Fruit fly (Drosophila melanogaster) whole organism, embryonic: ENCODE measurements around the gene CG1575.

Source experiments
- Atf6 ChIP-seq: fragments of 200-800 bp; sonication (Bioruptor generic); IDR thresholded peaks from 2 replicates; pipeline ENCODE4 v1.3.6; 2022; ENCODE audit warnings: missing biosample characterization, missing genetic modification characterization
- BEAF-32 ChIP-seq: fragments of 200-800 bp; sonication (Bioruptor generic); optimal IDR thresholded peaks from 3 replicates; lab custom pipeline; 2017; ENCODE audit warnings: missing biosample characterization, missing genetic modification characterization, mild to moderate bottlenecking, moderate library complexity, missing genetic modification reagents
- CG10267 ChIP-seq: fragments of 200-800 bp; sonication (Bioruptor generic); optimal IDR thresholded peaks from 2 replicates; lab custom pipeline; 2018; ENCODE audit warnings: missing biosample characterization, mild to moderate bottlenecking, missing genetic modification characterization, moderate library complexity
- CG10321 ChIP-seq: fragments of 200-800 bp; sonication (Bioruptor generic); IDR thresholded peaks from 2 replicates; pipeline ENCODE4 v1.3.6; 2022; ENCODE audit warnings: missing biosample characterization, missing genetic modification characterization
- CG11093 ChIP-seq: fragments of 200-800 bp; sonication (Bioruptor generic); IDR thresholded peaks from 3 replicates; pipeline ENCODE4 v1.3.6; 2022; ENCODE audit warnings: missing biosample characterization, missing genetic modification characterization
- CG11398 ChIP-seq: fragments of 200-800 bp; sonication (Bioruptor generic); optimal IDR thresholded peaks from 2 replicates; lab custom pipeline; 2016; ENCODE audit warnings: missing biosample characterization, missing genetic modification characterization
- CG12104 ChIP-seq: fragments of 200-800 bp; sonication (Bioruptor generic); optimal IDR thresholded peaks from 3 replicates; lab custom pipeline; 2016; ENCODE audit warnings: missing biosample characterization, missing genetic modification characterization
- CG12299 ChIP-seq: fragments of 200-800 bp; sonication (Bioruptor generic); optimal IDR thresholded peaks from 2 replicates; lab custom pipeline; 2018; ENCODE audit warnings: missing biosample characterization, mild to moderate bottlenecking, missing genetic modification characterization
- CG13287 ChIP-seq: fragments of 200-800 bp; sonication (Bioruptor generic); IDR thresholded peaks from 2 replicates; pipeline ENCODE4 v1.3.6; 2022; ENCODE audit warnings: missing biosample characterization, missing genetic modification characterization; ENCODE audit not compliant: partially characterized antibody
- CG15601 ChIP-seq: fragments of 200-800 bp; sonication (Bioruptor generic); optimal IDR thresholded peaks from 3 replicates; lab custom pipeline; 2019; ENCODE audit warnings: missing biosample characterization, mild to moderate bottlenecking, missing genetic modification characterization, moderate library complexity
- CG17359 ChIP-seq: fragments of 200-800 bp; sonication (Bioruptor generic); optimal IDR thresholded peaks from 3 replicates; lab custom pipeline; 2018; ENCODE audit warnings: missing biosample characterization, mild to moderate bottlenecking, missing genetic modification characterization, moderate library complexity
- CG17829 ChIP-seq: fragments of 200-800 bp; optimal IDR thresholded peaks from 2 replicates; lab custom pipeline; 2019; ENCODE audit warnings: missing biosample characterization, mild to moderate bottlenecking, missing genetic modification characterization, moderate library complexity
- CG32772 ChIP-seq: fragments of 200-800 bp; sonication (Bioruptor generic); IDR thresholded peaks from 2 replicates; pipeline ENCODE4 v1.3.6; 2022; ENCODE audit warnings: missing biosample characterization, missing genetic modification characterization
- CG34224 ChIP-seq: fragments of 200-800 bp; sonication (Bioruptor generic); IDR thresholded peaks from 3 replicates; pipeline ENCODE4 v1.3.6; 2022; ENCODE audit warnings: missing biosample characterization, missing genetic modification characterization; ENCODE audit not compliant: partially characterized antibody
- CG4617 ChIP-seq: fragments of 200-800 bp; sonication (Bioruptor generic); optimal IDR thresholded peaks from 3 replicates; lab custom pipeline; 2016; ENCODE audit warnings: missing biosample characterization, missing genetic modification characterization, borderline replicate concordance
- CG6254 ChIP-seq: fragments of 200-800 bp; sonication (Bioruptor generic); optimal IDR thresholded peaks from 3 replicates; lab custom pipeline; 2017; ENCODE audit warnings: mild to moderate bottlenecking, missing biosample characterization, missing genetic modification reagents, missing genetic modification characterization
- CG7271 ChIP-seq: fragments of 200-800 bp; sonication (Bioruptor generic); optimal IDR thresholded peaks from 2 replicates; lab custom pipeline; 2018; ENCODE audit warnings: missing biosample characterization, mild to moderate bottlenecking, missing genetic modification characterization, moderate library complexity
- CG8359 ChIP-seq: fragments of 200-800 bp; sonication (Bioruptor generic); optimal IDR thresholded peaks from 2 replicates; lab custom pipeline; 2017; ENCODE audit warnings: missing biosample characterization, mild to moderate bottlenecking, missing genetic modification characterization, borderline replicate concordance
- CG9797 ChIP-seq: fragments of 200-800 bp; sonication (Bioruptor generic); optimal IDR thresholded peaks from 3 replicates; lab custom pipeline; 2018; ENCODE audit warnings: missing biosample characterization, mild to moderate bottlenecking, missing genetic modification characterization
- D ChIP-seq, 2 experiments: fragments of 200-800 bp in 1 of 2; fragments of >200 bp in 1 of 2; sonication (Bioruptor generic) in 1 of 2; optimal IDR thresholded peaks; 2 replicates in 1 of 2; 3 replicates in 1 of 2; lab custom pipeline; 2017; ENCODE audit warnings: mild to moderate bottlenecking in 1 of 2, missing biosample characterization in 1 of 2, missing genetic modification characterization in 1 of 2, missing genetic modification reagents in 1 of 2
- Dek ChIP-seq: fragments of 200-800 bp; sonication (Bioruptor generic); optimal IDR thresholded peaks from 3 replicates; lab custom pipeline; 2019; ENCODE audit warnings: missing biosample characterization, mild to moderate bottlenecking, missing genetic modification characterization, moderate library complexity
- E2f1 ChIP-seq: fragments of 200-800 bp; sonication (Bioruptor generic); IDR thresholded peaks from 2 replicates; pipeline ENCODE4 v1.3.6; 2022; ENCODE audit warnings: missing biosample characterization, missing genetic modification characterization
- Ets97D ChIP-seq: fragments of 200-800 bp; sonication (Bioruptor generic); optimal IDR thresholded peaks from 3 replicates; lab custom pipeline; 2016; ENCODE audit warnings: missing biosample characterization, missing genetic modification characterization
- HLH54F ChIP-seq: fragments of 200-800 bp; sonication (Bioruptor generic); optimal IDR thresholded peaks from 3 replicates; lab custom pipeline; 2016; ENCODE audit warnings: missing biosample characterization, missing genetic modification characterization
- MBD-R2 ChIP-seq: fragments of 200-800 bp; sonication (Bioruptor generic); IDR thresholded peaks from 2 replicates; pipeline ENCODE4 v1.3.6; 2022; ENCODE audit warnings: missing biosample characterization, missing genetic modification characterization
- Med ChIP-seq: fragments of 200-800 bp; sonication (Bioruptor generic); peaks from one replicate; lab custom pipeline; 2016; ENCODE audit warnings: missing biosample characterization, missing genetic modification characterization, mild to moderate bottlenecking, inconsistent platforms, moderate library complexity
- Mrtf ChIP-seq: fragments of 200-800 bp; sonication (Bioruptor generic); IDR thresholded peaks from 3 replicates; pipeline ENCODE4 v1.3.6; 2022; ENCODE audit warnings: missing biosample characterization, missing genetic modification characterization
- Nf-YB ChIP-seq: fragments of 200-800 bp; sonication (Bioruptor generic); optimal IDR thresholded peaks from 3 replicates; lab custom pipeline; 2019; ENCODE audit warnings: missing biosample characterization, mild to moderate bottlenecking, missing genetic modification characterization, moderate library complexity
- Sin3A ChIP-seq: fragments of >200 bp; optimal IDR thresholded peaks from 2 replicates; lab custom pipeline; 2018
- Stat92E ChIP-seq, 3 experiments: fragments of >200 bp in 2 of 3; fragments of 200-800 bp in 1 of 3; sonication (Bioruptor generic) in 1 of 3; optimal IDR thresholded peaks; 2 replicates each; lab custom pipeline; 2017 to 2019; ENCODE audit warnings: missing biosample characterization in 3 of 3, missing genetic modification characterization in 3 of 3, mild to moderate bottlenecking in 1 of 3, moderate library complexity in 1 of 3
- Xbp1 ChIP-seq: fragments of 200-800 bp; sonication (Bioruptor generic); optimal IDR thresholded peaks from 3 replicates; lab custom pipeline; 2016; ENCODE audit warnings: missing biosample characterization, mild to moderate bottlenecking, missing genetic modification characterization
- aop ChIP-seq: fragments of 200-800 bp; sonication (Bioruptor generic); IDR thresholded peaks from 2 replicates; pipeline ENCODE4 v1.3.6; 2022; ENCODE audit warnings: missing biosample characterization, missing genetic modification characterization
- bigmax ChIP-seq: fragments of 200-800 bp; sonication (Bioruptor generic); optimal IDR thresholded peaks from 2 replicates; lab custom pipeline; 2018; ENCODE audit warnings: missing biosample characterization, mild to moderate bottlenecking, missing genetic modification characterization
- cato ChIP-seq: fragments of 200-800 bp; sonication (Bioruptor generic); optimal IDR thresholded peaks from 2 replicates; lab custom pipeline; 2016; ENCODE audit warnings: missing biosample characterization, missing genetic modification characterization, borderline replicate concordance
- chn ChIP-seq: fragments of 200-800 bp; sonication (Bioruptor generic); optimal IDR thresholded peaks from 2 replicates; lab custom pipeline; 2016; ENCODE audit warnings: missing biosample characterization, missing genetic modification characterization
- crp ChIP-seq, 2 experiments: fragments of 200-800 bp; sonication (Bioruptor generic); optimal IDR thresholded peaks; 2 replicates in 1 of 2; 3 replicates in 1 of 2; lab custom pipeline; 2017; ENCODE audit warnings: missing biosample characterization in 2 of 2, missing genetic modification characterization in 2 of 2, mild to moderate bottlenecking in 1 of 2, moderate library complexity in 1 of 2
- da ChIP-seq: fragments of 200-800 bp; sonication (Bioruptor generic); optimal IDR thresholded peaks from 2 replicates; lab custom pipeline; 2016; ENCODE audit warnings: missing biosample characterization, missing genetic modification characterization
- disco-r ChIP-seq: fragments of 200-800 bp; sonication (Bioruptor generic); optimal IDR thresholded peaks from 2 replicates; lab custom pipeline; 2016; ENCODE audit warnings: missing biosample characterization, missing genetic modification characterization
- dmrt11E ChIP-seq: fragments of 200-800 bp; sonication (Bioruptor generic); optimal IDR thresholded peaks from 3 replicates; lab custom pipeline; 2018; ENCODE audit warnings: missing biosample characterization, mild to moderate bottlenecking, missing genetic modification characterization, moderate library complexity
- ewg ChIP-seq: fragments of 200-800 bp; sonication (Bioruptor generic); optimal IDR thresholded peaks from 3 replicates; lab custom pipeline; 2017; ENCODE audit warnings: mild to moderate bottlenecking, missing biosample characterization, missing genetic modification reagents, missing genetic modification characterization
- gem ChIP-seq: fragments of 200-800 bp; sonication (Bioruptor generic); optimal IDR thresholded peaks from 2 replicates; lab custom pipeline; 2019; ENCODE audit warnings: missing biosample characterization, mild to moderate bottlenecking, missing genetic modification characterization, moderate library complexity
- gfzf ChIP-seq: fragments of 200-800 bp; sonication (Bioruptor generic); optimal IDR thresholded peaks from 2 replicates; lab custom pipeline; 2016; ENCODE audit warnings: missing biosample characterization, mild to moderate bottlenecking, missing genetic modification characterization, moderate library complexity
- grn ChIP-seq: fragments of 200-800 bp; sonication (Bioruptor generic); optimal IDR thresholded peaks from 3 replicates; lab custom pipeline; 2017; ENCODE audit warnings: missing biosample characterization, missing genetic modification characterization
- gsb-n ChIP-seq: fragments of 200-800 bp; sonication (Bioruptor generic); optimal IDR thresholded peaks from 3 replicates; lab custom pipeline; 2018; ENCODE audit warnings: missing biosample characterization, mild to moderate bottlenecking, missing genetic modification characterization
- lbe ChIP-seq: fragments of 200-800 bp; sonication (Bioruptor generic); optimal IDR thresholded peaks from 2 replicates; lab custom pipeline; 2016; ENCODE audit warnings: missing biosample characterization, mild to moderate bottlenecking, missing genetic modification characterization
- lola ChIP-seq, 3 experiments: fragments of >200 bp in 2 of 3; fragments of 200-800 bp in 1 of 3; sonication (Bioruptor generic) in 1 of 3; optimal IDR thresholded peaks; 2 replicates each; lab custom pipeline; 2017 to 2019; ENCODE audit warnings: missing biosample characterization in 3 of 3, missing genetic modification characterization in 3 of 3, mild to moderate bottlenecking in 1 of 3, moderate library complexity in 1 of 3
- nom ChIP-seq: fragments of 200-800 bp; sonication (Bioruptor generic); optimal IDR thresholded peaks from 2 replicates; lab custom pipeline; 2017; ENCODE audit warnings: missing biosample characterization, missing genetic modification characterization, mild to moderate bottlenecking, moderate library complexity, missing genetic modification reagents
- sug ChIP-seq: fragments of 200-800 bp; optimal IDR thresholded peaks from 2 replicates; lab custom pipeline; 2019; ENCODE audit warnings: missing biosample characterization, mild to moderate bottlenecking, missing genetic modification characterization, moderate library complexity
- tin ChIP-seq: fragments of 200-800 bp; sonication (Bioruptor generic); optimal IDR thresholded peaks from 3 replicates; lab custom pipeline; 2016; ENCODE audit warnings: missing biosample characterization, missing genetic modification characterization

Gene CG1575

dm6 chrX:8142067-8142462, 25.3 kb downstream of the CG1575 start, which contains the start of gene Smox (continued):
- no peak for TF ChIP-seq CG8359
- TF ChIP-seq lola (GFP tag; optimal IDR thresholded peaks at IDR 0.05; lab: Kevin White, UChicago) = no peak
- peak; percentile 35 for TF ChIP-seq lbe (GFP tag; lab: Kevin White, UChicago)
- no peak for TF ChIP-seq Med (GFP tag; lab: Kevin White, UChicago)
- no peak for TF ChIP-seq aop (GFP tag; lab: Robert Waterston, UW)
- no peak for TF ChIP-seq Dek (tag; lab: Kevin White, UChicago)
- no peak for TF ChIP-seq sug (tag; lab: Kevin White, UChicago)
- peak; percentile 18 for TF ChIP-seq Ets97D (GFP tag; lab: Kevin White, UChicago)
- TF ChIP-seq dmrt11E (tag; lab: Kevin White, UChicago) = no peak
- no peak for TF ChIP-seq disco-r (GFP tag; lab: Kevin White, UChicago)
- no peak for TF ChIP-seq HLH54F
- peak; percentile 43 for TF ChIP-seq BEAF-32 (GFP tag; lab: Kevin White, UChicago)
- TF ChIP-seq CG12104 (GFP tag; lab: Kevin White, UChicago) = no peak
- peak; percentile 18 for TF ChIP-seq bigmax
- no peak for TF ChIP-seq chn (GFP tag; lab: Kevin White, UChicago)
- TF ChIP-seq Sin3A (lab: Kevin White, UChicago) = peak; percentile 25
- no peak for TF ChIP-seq Stat92E (GFP tag; optimal IDR thresholded peaks at IDR 0.05; lab: Kevin White, UChicago)
- peak; percentile 15 for TF ChIP-seq gsb-n (tag; lab: Kevin White, UChicago)
- no peak for TF ChIP-seq Atf6 (GFP tag; lab: Robert Waterston, UW)
- peak; percentile 75 for TF ChIP-seq CG4617
- no peak for TF ChIP-seq Nf-YB (GFP tag; lab: Kevin White, UChicago)
- TF ChIP-seq nom (GFP tag; lab: Kevin White, UChicago) = no peak
- TF ChIP-seq crp (GFP tag; optimal IDR thresholded peaks at IDR 0.05; lab: Kevin White, UChicago) = peak in 1 of 2 experiments; percentile 26
- no peak for TF ChIP-seq ewg
- peak; percentile 21 for TF ChIP-seq CG17829 (tag; lab: Kevin White, UChicago)
- TF ChIP-seq CG7271 (tag; lab: Kevin White, UChicago) = no peak
- no peak for TF ChIP-seq Mrtf
- TF ChIP-seq CG10321 (GFP tag; lab: Robert Waterston, UW) = no peak
- TF ChIP-seq CG9797 = peak; percentile 97
- TF ChIP-seq CG11398 (GFP tag; lab: Kevin White, UChicago) = no peak
- TF ChIP-seq CG15601 (tag; lab: Kevin White, UChicago) = peak; percentile 28
- no peak for TF ChIP-seq CG34224 (GFP tag; lab: Robert Waterston, UW)
- TF ChIP-seq grn (GFP tag; lab: Kevin White, UChicago) = no peak
- no peak for TF ChIP-seq CG32772 (GFP tag; lab: Robert Waterston, UW)
- TF ChIP-seq CG10267 (tag; lab: Kevin White, UChicago) = peak; percentile 54
- TF ChIP-seq cato (GFP tag; lab: Kevin White, UChicago) = no peak
- TF ChIP-seq Xbp1 (GFP tag; lab: Kevin White, UChicago) = no peak
- TF ChIP-seq gem (tag; lab: Kevin White, UChicago) = no peak
- no peak for TF ChIP-seq CG6254 (GFP tag; lab: Kevin White, UChicago)
- peak; percentile 37 for TF ChIP-seq CG13287 (GFP tag; lab: Robert Waterston, UW)
- no peak for TF ChIP-seq tin
- TF ChIP-seq da (GFP tag; lab: Kevin White, UChicago) = no peak
- no peak for TF ChIP-seq CG11093 (GFP tag; lab: Robert Waterston, UW)
- TF ChIP-seq D (optimal IDR thresholded peaks at IDR 0.05; lab: Kevin White, UChicago) = no peak
- no peak for TF ChIP-seq D (GFP tag; optimal IDR thresholded peaks at IDR 0.05; lab: Kevin White, UChicago)
- no peak for TF ChIP-seq CG17359 (tag; lab: Kevin White, UChicago)
- TF ChIP-seq E2f1 (GFP tag; lab: Robert Waterston, UW) = no peak
- no peak for TF ChIP-seq CG12299 (tag; lab: Kevin White, UChicago)
- TF ChIP-seq gfzf (GFP tag; lab: Kevin White, UChicago) = peak; percentile 87
- peak; percentile 43 for TF ChIP-seq MBD-R2 (GFP tag; lab: Robert Waterston, UW)
